Worm (Caenorhabditis elegans) whole organism, young adult: ENCODE measurements around the gene cyp-35A4.

Source experiments
- B0035.1 ChIP-seq: sonication (generic microtip); optimal IDR thresholded peaks from 2 replicates; lab custom pipeline; 2016; ENCODE audit warnings: missing genetic modification characterization, mild to moderate bottlenecking, missing compliant biosample characterization, missing genotype, missing genetic modification reagents
- B0261.1 ChIP-seq: sonication (generic microtip); optimal IDR thresholded peaks from 2 replicates; lab custom pipeline; 2016; ENCODE audit warnings: mild to moderate bottlenecking, missing genetic modification characterization, moderate library complexity, missing compliant biosample characterization
- B0336.3 ChIP-seq: fragments of 200-800 bp; sonication (Bioruptor generic); IDR thresholded peaks from 2 replicates; pipeline ENCODE4 v1.3.6; 2022; ENCODE audit warnings: missing genetic modification characterization, missing compliant biosample characterization
- C17E4.6 ChIP-seq: fragments of 200-800 bp; sonication (Bioruptor generic); IDR thresholded peaks from 2 replicates; pipeline ENCODE4 v1.3.6; 2022; ENCODE audit warnings: missing genetic modification reagents, missing genetic modification characterization, missing compliant biosample characterization
- F10E7.11 ChIP-seq: sonication (generic microtip); optimal IDR thresholded peaks from 2 replicates; lab custom pipeline; 2017; ENCODE audit warnings: mild to moderate bottlenecking, missing genetic modification characterization, moderate library complexity, missing compliant biosample characterization
- F22D6.2 ChIP-seq: sonication (generic microtip); optimal IDR thresholded peaks from 2 replicates; lab custom pipeline; 2016; ENCODE audit warnings: mild to moderate bottlenecking, missing genetic modification characterization, missing compliant biosample characterization
- F37B4.10 ChIP-seq: fragments of 200-800 bp; sonication (Bioruptor generic); IDR thresholded peaks from 2 replicates; pipeline ENCODE4 v1.3.6; 2022; ENCODE audit warnings: missing genetic modification characterization, missing compliant biosample characterization
- F52B5.7 ChIP-seq: sonication (generic microtip); optimal IDR thresholded peaks from 2 replicates; lab custom pipeline; 2016; ENCODE audit warnings: mild to moderate bottlenecking, missing genetic modification characterization, missing compliant biosample characterization
- F55B11.4 ChIP-seq: sonication (generic microtip); optimal IDR thresholded peaks from 2 replicates; lab custom pipeline; 2016; ENCODE audit warnings: missing compliant biosample characterization, missing genetic modification characterization, borderline replicate concordance; ENCODE audit not compliant: insufficient read depth
- T26A5.8 ChIP-seq: sonication (generic microtip); optimal IDR thresholded peaks from 2 replicates; lab custom pipeline; 2016; ENCODE audit warnings: missing genetic modification characterization, missing compliant biosample characterization
- Y53F4B.3 ChIP-seq: fragments of 200-800 bp; sonication (Bioruptor generic); IDR thresholded peaks from 2 replicates; pipeline ENCODE4 v1.3.6; 2022; ENCODE audit warnings: missing genetic modification reagents, missing genetic modification characterization, missing compliant biosample characterization
- aptf-2 ChIP-seq: fragments of 200-800 bp; sonication (Bioruptor generic); conservative IDR thresholded peaks from 2 replicates; pipeline ENCODE4 v1.3.6; 2022; ENCODE audit warnings: missing genetic modification reagents, missing genetic modification characterization, missing compliant biosample characterization
- aptf-3 ChIP-seq: fragments of 200-800 bp; sonication (Bioruptor generic); IDR thresholded peaks from 2 replicates; pipeline ENCODE4 v1.3.6; 2022; ENCODE audit warnings: missing genetic modification characterization, missing compliant biosample characterization
- athp-1 ChIP-seq: sonication (generic microtip); optimal IDR thresholded peaks from 2 replicates; lab custom pipeline; 2017; ENCODE audit warnings: mild to moderate bottlenecking, missing genetic modification characterization, missing compliant biosample characterization
- attf-3 ChIP-seq: fragments of 200-800 bp; sonication (Bioruptor generic); conservative IDR thresholded peaks from 2 replicates; pipeline ENCODE4 v1.3.6; 2022; ENCODE audit warnings: missing genetic modification reagents, missing genetic modification characterization, missing compliant biosample characterization
- attf-5 ChIP-seq: fragments of 200-800 bp; sonication (Bioruptor generic); optimal IDR thresholded peaks from 2 replicates; lab custom pipeline; 2018; ENCODE audit warnings: mild to moderate bottlenecking, missing genetic modification characterization, missing compliant biosample characterization
- attf-6 ChIP-seq: fragments of 200-800 bp; sonication (Bioruptor generic); IDR thresholded peaks from 2 replicates; pipeline ENCODE4 v1.3.6; 2022; ENCODE audit warnings: missing genetic modification reagents, missing genetic modification characterization, missing compliant biosample characterization
- bed-2 ChIP-seq: fragments of 200-800 bp; sonication (Bioruptor generic); IDR thresholded peaks from 2 replicates; pipeline ENCODE4 v1.3.6; 2022; ENCODE audit warnings: missing genetic modification reagents, missing genetic modification characterization, missing compliant biosample characterization
- ceh-40 ChIP-seq: fragments of 200-800 bp; sonication (Bioruptor generic); IDR thresholded peaks from 2 replicates; pipeline ENCODE4 v1.3.6; 2022; ENCODE audit warnings: missing genetic modification characterization, missing compliant biosample characterization
- ceh-58 ChIP-seq: fragments of 200-800 bp; sonication (Bioruptor generic); IDR thresholded peaks from 2 replicates; pipeline ENCODE4 v1.3.6; 2022; ENCODE audit warnings: missing genetic modification characterization, missing compliant biosample characterization
- die-1 ChIP-seq: sonication (generic microtip); optimal IDR thresholded peaks from 2 replicates; lab custom pipeline; 2016; ENCODE audit warnings: missing genotype, mild to moderate bottlenecking, missing genetic modification characterization, missing compliant biosample characterization
- dox-1 ChIP-seq: fragments of 200-800 bp; sonication (Bioruptor generic); IDR thresholded peaks from 2 replicates; pipeline ENCODE4 v1.3.6; 2022; ENCODE audit warnings: missing genetic modification reagents, missing genetic modification characterization, missing compliant biosample characterization
- egl-44 ChIP-seq: fragments of 200-800 bp; sonication (Bioruptor generic); IDR thresholded peaks from 2 replicates; pipeline ENCODE4 v1.3.6; 2022; ENCODE audit warnings: missing genetic modification reagents, missing genetic modification characterization, missing compliant biosample characterization
- fkh-3 ChIP-seq: sonication (generic microtip); optimal IDR thresholded peaks from 2 replicates; lab custom pipeline; 2016; ENCODE audit warnings: mild to moderate bottlenecking, missing genetic modification characterization, missing compliant biosample characterization
- gei-17 ChIP-seq: fragments of 200-800 bp; sonication (Bioruptor generic); optimal IDR thresholded peaks from 2 replicates; lab custom pipeline; 2018; ENCODE audit warnings: mild to moderate bottlenecking, missing genetic modification characterization, missing compliant biosample characterization
- him-1 ChIP-seq: sonication (generic microtip); optimal IDR thresholded peaks from 2 replicates; lab custom pipeline; 2016; ENCODE audit warnings: missing genotype, missing genetic modification reagents, missing genetic modification characterization, missing compliant biosample characterization
- hmg-1.2 ChIP-seq: fragments of 200-800 bp; sonication (Bioruptor generic); IDR thresholded peaks from 2 replicates; pipeline ENCODE4 v1.3.6; 2022; ENCODE audit warnings: missing genetic modification reagents, missing genetic modification characterization, missing compliant biosample characterization
- hsf-1 ChIP-seq: fragments of 200-800 bp; sonication (Bioruptor generic); IDR thresholded peaks from 2 replicates; pipeline ENCODE4 v1.3.6; 2022; ENCODE audit warnings: missing genetic modification reagents, missing genetic modification characterization, missing compliant biosample characterization
- let-607 ChIP-seq, 2 experiments: fragments of 200-800 bp in 1 of 2; sonication (Bioruptor generic) in 1 of 2; sonication (generic microtip) in 1 of 2; optimal IDR thresholded peaks; 2 replicates each; lab custom pipeline; 2016 to 2018; ENCODE audit warnings: mild to moderate bottlenecking in 2 of 2, missing compliant biosample characterization in 2 of 2, missing genetic modification characterization in 2 of 2, moderate library complexity in 2 of 2, missing genotype in 1 of 2
- lin-26 ChIP-seq: fragments of 200-800 bp; sonication (Bioruptor generic); IDR thresholded peaks from 2 replicates; pipeline ENCODE4 v1.3.6; 2022; ENCODE audit warnings: missing genetic modification reagents, missing genetic modification characterization, missing compliant biosample characterization
- lir-1 ChIP-seq: fragments of 200-800 bp; sonication (Bioruptor generic); conservative IDR thresholded peaks from 2 replicates; pipeline ENCODE4 v1.3.6; 2022; ENCODE audit warnings: missing genetic modification reagents, missing genetic modification characterization, missing compliant biosample characterization
- lsl-1 ChIP-seq: fragments of 200-800 bp; sonication (Bioruptor generic); optimal IDR thresholded peaks from 2 replicates; lab custom pipeline; 2018; ENCODE audit warnings: mild to moderate bottlenecking, missing genetic modification characterization, moderate library complexity, missing compliant biosample characterization
- madf-10 ChIP-seq: sonication (generic microtip); optimal IDR thresholded peaks from 2 replicates; lab custom pipeline; 2016; ENCODE audit warnings: mild to moderate bottlenecking, missing genetic modification characterization, missing compliant biosample characterization
- madf-3 ChIP-seq: fragments of 200-800 bp; sonication (Bioruptor generic); IDR thresholded peaks from 2 replicates; pipeline ENCODE4 v1.3.6; 2022; ENCODE audit warnings: missing genetic modification reagents, missing genetic modification characterization, missing compliant biosample characterization
- madf-8 ChIP-seq: fragments of 200-800 bp; sonication (Bioruptor generic); conservative IDR thresholded peaks from 2 replicates; pipeline ENCODE4 v1.3.6; 2022; ENCODE audit warnings: missing genetic modification reagents, missing genetic modification characterization, missing compliant biosample characterization
- mcd-1 ChIP-seq: fragments of 200-800 bp; sonication (Bioruptor generic); IDR thresholded peaks from 2 replicates; pipeline ENCODE4 v1.3.6; 2022; ENCODE audit warnings: missing genetic modification reagents, missing genetic modification characterization, missing compliant biosample characterization
- nhr-179 ChIP-seq: sonication (generic microtip); optimal IDR thresholded peaks from 2 replicates; lab custom pipeline; 2016; ENCODE audit warnings: mild to moderate bottlenecking, missing genetic modification characterization, missing compliant biosample characterization
- nhr-90 ChIP-seq: sonication (generic microtip); optimal IDR thresholded peaks from 2 replicates; lab custom pipeline; 2016; ENCODE audit warnings: missing genotype, mild to moderate bottlenecking, missing genetic modification characterization, missing compliant biosample characterization
- sea-2 ChIP-seq: fragments of 200-800 bp; sonication (Bioruptor generic); IDR thresholded peaks from 2 replicates; pipeline ENCODE4 v1.3.6; 2022; ENCODE audit warnings: missing genetic modification characterization, missing compliant biosample characterization
- snpc-1.3 ChIP-seq: sonication (generic microtip); optimal IDR thresholded peaks from 2 replicates; lab custom pipeline; 2017; ENCODE audit warnings: missing genetic modification characterization, mild to moderate bottlenecking, missing compliant biosample characterization, antibody characterized with exemption, moderate library complexity, missing genotype, missing genetic modification reagents; ENCODE audit not compliant: insufficient read depth
- tbp1 ChIP-seq: fragments of 200-800 bp; sonication (Bioruptor generic); optimal IDR thresholded peaks from 2 replicates; lab custom pipeline; 2018; ENCODE audit warnings: mild to moderate bottlenecking, missing genetic modification characterization, missing compliant biosample characterization
- unc-62 ChIP-seq: fragments of 150-350 bp; optimal IDR thresholded peaks from 2 replicates; lab custom pipeline; 2014; ENCODE audit warnings: missing biosample characterization, missing genetic modification reagents, missing genetic modification characterization
- ztf-18 ChIP-seq: sonication (generic microtip); optimal IDR thresholded peaks from 2 replicates; lab custom pipeline; 2016; ENCODE audit warnings: missing genotype, mild to moderate bottlenecking, missing genetic modification characterization, missing compliant biosample characterization
- ztf-3 ChIP-seq: fragments of 200-800 bp; sonication (Bioruptor generic); optimal IDR thresholded peaks from 2 replicates; lab custom pipeline; 2018; ENCODE audit warnings: mild to moderate bottlenecking, missing genetic modification characterization, missing compliant biosample characterization

The cyp-35A4 gene

ce11 chrV:4066143-4066542 is 34.7 kb downstream of the cyp-35A4 start:
- TF ChIP-seq mcd-1 (GFP tag; lab: Robert Waterston, UW) (peak; percentile 59), hmg-1.2 (GFP tag; lab: Robert Waterston, UW) (peak; percentile 36; the same call in 1 of the 2 replicates)

ce11 chrV:4067876-4068275 is 36.5 kb downstream of the cyp-35A4 start:
- TF ChIP-seq mcd-1 (GFP tag; lab: Robert Waterston, UW): peak; percentile 82

ce11 chrV:4073455-4073854 is 42.0 kb downstream of the cyp-35A4 start, which contains the start of gene otpl-2:
TSS of gene otpl-2 (plus strand) at chrV:4073755.
- TF ChIP-seq snpc-1.3 (tag; lab: Kevin White, UChicago) (no peak), dox-1 (GFP tag; lab: Robert Waterston, UW) (no peak), attf-3 (no peak), ztf-3 (GFP tag; lab: Kevin White, UChicago) (no peak), madf-8 (GFP tag; lab: Robert Waterston, UW) (no peak), F55B11.4 (tag; lab: Kevin White, UChicago) (no peak), nhr-179 (tag; lab: Kevin White, UChicago) (no peak), him-1 (tag; lab: Kevin White, UChicago) (no peak), tbp1 (GFP tag; lab: Kevin White, UChicago) (no peak), die-1 (tag; lab: Kevin White, UChicago) (no peak), ztf-18 (tag; lab: Kevin White, UChicago) (no peak), aptf-3 (no peak), athp-1 (tag; lab: Kevin White, UChicago) (no peak), T26A5.8 (no peak), lsl-1 (GFP tag; lab: Kevin White, UChicago) (no peak), madf-10 (tag; lab: Kevin White, UChicago) (no peak), bed-2 (GFP tag; lab: Robert Waterston, UW) (no peak), fkh-3 (tag; lab: Kevin White, UChicago) (no peak), ceh-58 (GFP tag; lab: Robert Waterston, UW) (no peak), let-607 (tag; optimal IDR thresholded peaks at IDR 0.05; lab: Kevin White, UChicago) (no peak)

- TF ChIP-seq egl-44 (GFP tag; lab: Robert Waterston, UW) (no peak), madf-3 (GFP tag; lab: Robert Waterston, UW) (no peak), B0261.1 (tag; lab: Kevin White, UChicago) (no peak), lin-26 (GFP tag; lab: Robert Waterston, UW) (no peak), C17E4.6 (no peak), sea-2 (GFP tag; lab: Robert Waterston, UW) (no peak), B0336.3 (GFP tag; lab: Robert Waterston, UW) (no peak), attf-5 (no peak), F10E7.11 (tag; lab: Kevin White, UChicago) (no peak), aptf-2 (GFP tag; lab: Robert Waterston, UW) (no peak), hsf-1 (GFP tag; lab: Robert Waterston, UW) (no peak)
Measured at ce11 chrV:4080546-4080945, 49.1 kb downstream of the cyp-35A4 start.

ce11 chrV:4081283-4081682 is 49.9 kb downstream of the cyp-35A4 start, which contains the start of gene srh-211:
TSS of gene srh-211 (minus strand) at chrV:4081383.
- TF ChIP-seq F52B5.7 (no peak), F37B4.10 (GFP tag; lab: Robert Waterston, UW) (no peak), bed-2 (GFP tag; lab: Robert Waterston, UW) (no peak), Y53F4B.3 (GFP tag; lab: Robert Waterston, UW) (no peak), him-1 (tag; lab: Kevin White, UChicago) (no peak), B0035.1 (tag; lab: Kevin White, UChicago) (no peak), attf-6 (GFP tag; lab: Robert Waterston, UW) (no peak), F22D6.2 (tag; lab: Kevin White, UChicago) (no peak), die-1 (tag; lab: Kevin White, UChicago) (no peak), unc-62 (GFP tag; lab: Kevin White, UChicago) (no peak), gei-17 (GFP tag; lab: Kevin White, UChicago) (no peak), nhr-90 (tag; lab: Kevin White, UChicago) (no peak), lir-1 (GFP tag; lab: Robert Waterston, UW) (no peak), ceh-40 (GFP tag; lab: Robert Waterston, UW) (no peak)
